Fruit fly (Drosophila melanogaster): ENCODE results near the gene CG43390.

CG43390 gene

DNA sequence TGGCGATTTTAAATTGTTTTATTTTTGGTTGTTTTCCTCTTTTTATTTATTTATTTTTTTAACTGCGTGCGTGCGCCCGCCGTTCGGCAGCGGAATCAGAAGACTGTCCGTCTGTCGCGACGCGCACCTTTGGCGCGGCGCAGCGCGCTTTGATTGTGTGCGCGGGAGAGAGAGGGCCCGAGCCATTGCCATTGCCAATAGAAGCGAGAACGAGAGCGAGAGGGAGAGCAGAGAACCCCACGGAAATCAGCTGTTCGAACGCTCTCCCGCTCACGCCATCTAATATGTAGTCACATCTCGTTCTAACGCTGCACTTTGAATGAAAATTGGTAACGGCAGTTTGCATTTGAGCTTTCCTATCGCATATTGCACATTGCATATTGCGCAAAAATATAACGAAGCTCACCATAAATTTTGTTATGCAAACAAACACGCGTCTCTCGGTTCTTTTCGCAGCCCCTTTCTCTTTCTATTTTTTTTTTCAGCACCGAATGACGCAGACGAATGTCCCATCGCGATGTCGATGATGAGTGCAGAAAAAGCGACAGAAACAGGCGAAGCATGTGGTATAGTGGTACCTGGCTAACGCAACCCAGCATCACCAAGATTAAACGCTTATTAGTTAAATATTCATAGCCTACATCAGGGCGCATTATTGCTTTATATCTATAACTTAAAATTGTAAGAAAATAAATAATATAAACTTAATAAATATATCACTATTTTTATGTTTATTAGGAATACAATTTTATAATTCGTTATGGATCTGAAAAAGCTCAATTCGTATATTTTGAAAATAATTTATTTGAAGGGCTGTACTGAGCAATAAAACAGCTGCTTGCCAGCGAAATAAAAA, 45.1 kb downstream of the CG43390 start (continued):
- no peak for TF ChIP-seq ems (GFP tag; optimal IDR thresholded peaks at IDR 0.05)
- 0 out of 3 replicates have a peak, but pooled peaks have one; percentile 23 for TF ChIP-seq Opbp (GFP tag; IDR thresholded peaks at IDR 0.05; ENCODE audit: partially characterized antibody)
- TF ChIP-seq caup (GFP tag; optimal IDR thresholded peaks at IDR 0.05; ENCODE audit: severe bottlenecking): no peak
- TF ChIP-seq lilli (GFP tag; optimal IDR thresholded peaks at IDR 0.05): no peak
- no peak for TF ChIP-seq CG10462 (GFP tag; optimal IDR thresholded peaks at IDR 0.05)
- no peak for TF ChIP-seq Mes4 (GFP tag; optimal IDR thresholded peaks at IDR 0.05)
- no peak for TF ChIP-seq lbe (GFP tag; optimal IDR thresholded peaks at IDR 0.05)
- no peak for TF ChIP-seq pum (GFP tag; optimal IDR thresholded peaks at IDR 0.05)
- peak in 1 of 2 experiments; percentile 5 for TF ChIP-seq dpn (GFP tag; optimal IDR thresholded peaks at IDR 0.05)
- TF ChIP-seq Sox100B (GFP tag; optimal IDR thresholded peaks at IDR 0.05): no peak
- no peak for TF ChIP-seq Mad (GFP tag; optimal IDR thresholded peaks at IDR 0.05)
- TF ChIP-seq amos (GFP tag; IDR thresholded peaks at IDR 0.05; ENCODE audit: partially characterized antibody): no peak; the same call in 1 of the 2 replicates
- TF ChIP-seq ttk (GFP tag; IDR thresholded peaks at IDR 0.05): no peak
- TF ChIP-seq CG8281 (tag; optimal IDR thresholded peaks at IDR 0.05): no peak
- no peak for TF ChIP-seq fd64A (GFP tag; optimal IDR thresholded peaks at IDR 0.05)
- TF ChIP-seq CoRest (tag; optimal IDR thresholded peaks at IDR 0.05): peak; percentile 54
- TF ChIP-seq ham (GFP tag; IDR thresholded peaks at IDR 0.05): no peak
- no peak for TF ChIP-seq tx (GFP tag; optimal IDR thresholded peaks at IDR 0.05)
- TF ChIP-seq Lhr (GFP tag; optimal IDR thresholded peaks at IDR 0.05): no peak
- TF ChIP-seq rib (GFP tag; IDR thresholded peaks at IDR 0.05): peak; percentile 25; the same call in 1 of the 2 replicates
- TF ChIP-seq her (GFP tag; optimal IDR thresholded peaks at IDR 0.05): no peak
- no peak for TF ChIP-seq Blimp-1 (GFP tag; optimal IDR thresholded peaks at IDR 0.05)
- no peak for TF ChIP-seq CG10147 (GFP tag; optimal IDR thresholded peaks at IDR 0.05)
- no peak for TF ChIP-seq CHES-1-like (GFP tag; optimal IDR thresholded peaks at IDR 0.05)
- TF ChIP-seq Fer2 (tag; optimal IDR thresholded peaks at IDR 0.05): no peak
- no peak for TF ChIP-seq pita (GFP tag; optimal IDR thresholded peaks at IDR 0.05)
- peak; percentile 50; the same call in 1 of the 2 replicates for TF ChIP-seq slbo (GFP tag; IDR thresholded peaks at IDR 0.05)
- no peak for TF ChIP-seq CG2875 (GFP tag; optimal IDR thresholded peaks at IDR 0.05)
- no peak for TF ChIP-seq sqz (GFP tag; optimal IDR thresholded peaks at IDR 0.05)
- TF ChIP-seq Oli (tag; optimal IDR thresholded peaks at IDR 0.05): no peak
- TF ChIP-seq CG10543 (GFP tag; optimal IDR thresholded peaks at IDR 0.05): peak; percentile 55
- TF ChIP-seq ssp (GFP tag; IDR thresholded peaks at IDR 0.05): no peak
- TF ChIP-seq eve (GFP tag; optimal IDR thresholded peaks at IDR 0.05): no peak
- TF ChIP-seq CrebB (tag; optimal IDR thresholded peaks at IDR 0.05): no peak
- no peak for TF ChIP-seq cas (GFP tag; IDR thresholded peaks at IDR 0.05)
- no peak for TF ChIP-seq Poxn (GFP tag; IDR thresholded peaks at IDR 0.05)
- TF ChIP-seq CG34224 (GFP tag; IDR thresholded peaks at IDR 0.05; ENCODE audit: partially characterized antibody): peak; percentile 54; the same call in 2 of the 3 replicates
- no peak for TF ChIP-seq CG4707 (GFP tag; optimal IDR thresholded peaks at IDR 0.05)
- TF ChIP-seq D19B (GFP tag; optimal IDR thresholded peaks at IDR 0.05): no peak
- TF ChIP-seq sug (tag; optimal IDR thresholded peaks at IDR 0.05): no peak
- TF ChIP-seq hth (optimal IDR thresholded peaks at IDR 0.05): no peak
- no peak for TF ChIP-seq Stat92E (GFP tag; optimal IDR thresholded peaks at IDR 0.05)
- TF ChIP-seq Lpt (GFP tag; optimal IDR thresholded peaks at IDR 0.05): no peak
- TF ChIP-seq CG1603 (tag; optimal IDR thresholded peaks at IDR 0.05): no peak
- no peak for TF ChIP-seq Abd-B (GFP tag; optimal IDR thresholded peaks at IDR 0.05)
- TF ChIP-seq CG10274 (GFP tag; optimal IDR thresholded peaks at IDR 0.05): no peak
- no peak for TF ChIP-seq CG8944 (GFP tag; optimal IDR thresholded peaks at IDR 0.05)
- no peak for TF ChIP-seq CG18764 (GFP tag; optimal IDR thresholded peaks at IDR 0.05)
- TF ChIP-seq dmrt99B (tag; optimal IDR thresholded peaks at IDR 0.05): peak; percentile 28
